Fruit fly (Drosophila melanogaster): ENCODE results near the gene CG13251.

CG13251 gene

dm6 chr3L:20636899-20637298 is at the start of gene CG13251:
Gene CG13251, plus strand, starts transcription at chr3L:20637199.
- TF ChIP-seq noc (tag; optimal IDR thresholded peaks at IDR 0.05), result no peak

- no peak for TF ChIP-seq noc (tag; optimal IDR thresholded peaks at IDR 0.05)
Observed at dm6 chr3L:20588533-20588932, 48.5 kb upstream of the CG13251 start.

dm6 chr3L:20592577-20592976 is 44.4 kb upstream of the CG13251 start:
- no peak for TF ChIP-seq noc (tag; optimal IDR thresholded peaks at IDR 0.05)

dm6 chr3L:20595834-20596233 is 41.2 kb upstream of the CG13251 start:
- no peak for TF ChIP-seq noc (tag; optimal IDR thresholded peaks at IDR 0.05)

- TF ChIP-seq noc (tag; optimal IDR thresholded peaks at IDR 0.05), result peak; percentile 18
Observed at dm6 chr3L:20600644-20601043, 36.4 kb upstream of the CG13251 start.

- TF ChIP-seq noc (tag; optimal IDR thresholded peaks at IDR 0.05), result no peak
Observed at dm6 chr3L:20602634-20603033, 34.4 kb upstream of the CG13251 start.

- no peak for TF ChIP-seq noc (tag; optimal IDR thresholded peaks at IDR 0.05)
Observed at dm6 chr3L:20603644-20604182, 33.3 kb upstream of the CG13251 start.

dm6 chr3L:20610452-20610851 is 26.5 kb upstream of the CG13251 start:
- TF ChIP-seq noc (tag; optimal IDR thresholded peaks at IDR 0.05), result no peak

dm6 chr3L:20612836-20613235 is 24.2 kb upstream of the CG13251 start:
- no peak for TF ChIP-seq noc (tag; optimal IDR thresholded peaks at IDR 0.05)

dm6 chr3L:20616409-20617292 is 20.3 kb upstream of the CG13251 start:
- peak; percentile 7 for TF ChIP-seq noc (tag; optimal IDR thresholded peaks at IDR 0.05)

dm6 chr3L:20620303-20620996 is 16.5 kb upstream of the CG13251 start, which contains the start of gene knrl:
Gene knrl, minus strand, starts transcription at chr3L:20620659.
- no peak for TF ChIP-seq noc (tag; optimal IDR thresholded peaks at IDR 0.05)

dm6 chr3L:20621455-20622158 is 15.4 kb upstream of the CG13251 start:
- TF ChIP-seq noc (tag; optimal IDR thresholded peaks at IDR 0.05), result no peak

dm6 chr3L:20622184-20622583 is 14.8 kb upstream of the CG13251 start:
- no peak for TF ChIP-seq noc (tag; optimal IDR thresholded peaks at IDR 0.05)

dm6 chr3L:20623139-20623538 is 13.9 kb upstream of the CG13251 start:
- no peak for TF ChIP-seq noc (tag; optimal IDR thresholded peaks at IDR 0.05)

- TF ChIP-seq noc (tag; optimal IDR thresholded peaks at IDR 0.05), result no peak
Observed at dm6 chr3L:20623566-20623965, 13.4 kb upstream of the CG13251 start.

dm6 chr3L:20624626-20625025 is 12.4 kb upstream of the CG13251 start:
- peak; percentile 14 for TF ChIP-seq noc (tag; optimal IDR thresholded peaks at IDR 0.05)

All from whole organism, larva.